Worm (Caenorhabditis elegans): ENCODE results near the gene clh-2.

clh-2 gene

DNA sequence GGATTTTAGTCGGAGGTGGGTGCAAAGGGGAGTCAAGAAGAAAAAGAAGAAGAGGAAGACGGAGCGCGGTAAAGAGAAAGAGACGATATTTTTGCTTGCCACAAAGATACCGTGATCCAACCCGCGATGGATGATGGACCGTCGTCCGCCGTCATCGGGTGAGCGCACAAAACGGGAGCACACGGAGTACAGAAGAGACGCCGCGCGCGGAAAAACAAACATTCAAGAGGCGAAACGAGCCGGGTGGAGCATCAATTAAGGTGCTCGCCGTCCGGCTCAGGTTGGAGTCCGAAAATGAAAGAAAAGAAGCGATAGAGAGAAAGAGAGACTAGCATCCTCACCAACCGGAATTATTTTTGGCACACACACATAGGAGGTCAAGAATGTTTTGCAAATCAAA lies 42.1 kb downstream of the clh-2 start:
- TF ChIP-seq elt-1 (tag; optimal IDR thresholded peaks at IDR 0.05; ENCODE audit: borderline replicate concordance, insufficient read depth), result no peak
- TF ChIP-seq flh-1 (GFP tag; optimal IDR thresholded peaks at IDR 0.05), result no peak
- TF ChIP-seq ceh-39 (tag; optimal IDR thresholded peaks at IDR 0.05), result no peak
- TF ChIP-seq mls-2 (tag; optimal IDR thresholded peaks at IDR 0.05), result peak; percentile 3
- TF ChIP-seq sptf-1 (tag; optimal IDR thresholded peaks at IDR 0.05), result peak; percentile 34
- TF ChIP-seq nhr-237 (tag; optimal IDR thresholded peaks at IDR 0.05), result no peak
- TF ChIP-seq hlh-1 (tag; optimal IDR thresholded peaks at IDR 0.05), result no peak
- peak; percentile 72 for TF ChIP-seq pha-4 (tag; optimal IDR thresholded peaks at IDR 0.05)
- TF ChIP-seq nhr-2 (tag; optimal IDR thresholded peaks at IDR 0.05), result no peak

DNA sequence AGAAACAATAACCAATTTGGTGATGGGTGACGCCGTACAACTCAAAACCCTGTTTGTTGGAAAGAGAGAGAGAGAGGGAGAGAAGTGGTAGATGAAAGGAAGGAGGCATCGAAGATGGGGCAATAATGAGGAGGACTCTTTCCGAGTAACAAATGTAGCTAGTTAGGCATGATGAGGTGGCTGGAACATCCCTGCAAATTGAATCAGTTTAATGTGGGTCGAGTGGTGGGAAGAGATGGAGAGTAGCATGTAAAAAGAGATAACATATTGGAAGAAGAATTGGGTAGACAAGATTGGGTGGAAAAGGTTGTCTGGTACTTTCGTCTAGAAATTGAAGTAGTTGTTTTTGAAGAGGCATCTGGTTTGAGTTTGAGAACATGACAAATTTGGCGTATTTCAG lies 44.5 kb downstream of the clh-2 start:
- TF ChIP-seq ceh-43 (GFP tag; optimal IDR thresholded peaks at IDR 0.05) (no peak), ces-1 (GFP tag; optimal IDR thresholded peaks at IDR 0.05) (peak; percentile 93)

DNA sequence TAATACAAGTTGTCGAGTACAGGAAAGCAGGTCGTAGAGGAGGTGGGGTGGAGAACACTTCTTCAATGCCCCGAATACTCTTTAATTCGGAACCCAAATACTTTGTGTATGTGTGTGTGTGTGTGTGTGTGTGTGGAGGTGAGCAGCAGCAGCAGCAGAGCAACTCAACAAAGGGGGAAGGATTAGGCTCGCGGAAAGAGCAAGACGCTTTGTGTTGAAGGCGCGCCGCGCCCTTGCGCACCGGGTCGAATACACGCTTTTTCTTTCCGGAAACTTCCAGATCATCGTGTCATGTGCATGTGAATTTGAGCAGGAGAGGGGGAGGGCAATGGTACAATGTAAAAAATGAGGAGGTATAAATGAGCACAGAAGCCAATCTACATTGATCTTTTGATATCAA lies 47.1 kb downstream of the clh-2 start:
- TF ChIP-seq M03D4.4 (tag; optimal IDR thresholded peaks at IDR 0.05) (no peak), lsy-2 (tag; optimal IDR thresholded peaks at IDR 0.05) (no peak), nhr-76 (tag; optimal IDR thresholded peaks at IDR 0.05) (no peak), mep-1 (tag; optimal IDR thresholded peaks at IDR 0.05) (no peak), unc-62 (GFP tag; optimal IDR thresholded peaks at IDR 0.05) (no peak), blmp-1 (tag; optimal IDR thresholded peaks at IDR 0.05) (no peak), zip-8 (tag; optimal IDR thresholded peaks at IDR 0.05) (no peak), unc-39 (tag; optimal IDR thresholded peaks at IDR 0.05) (no peak), pha-4 (tag; optimal IDR thresholded peaks at IDR 0.05) (peak; percentile 2), hlh-1 (tag; optimal IDR thresholded peaks at IDR 0.05) (no peak), mab-5 (tag; optimal IDR thresholded peaks at IDR 0.05) (no peak), sptf-1 (tag; optimal IDR thresholded peaks at IDR 0.05) (peak; percentile 29), ceh-83 (GFP tag; optimal IDR thresholded peaks at IDR 0.05) (no peak), elt-1 (tag; optimal IDR thresholded peaks at IDR 0.05; ENCODE audit: borderline replicate concordance, insufficient read depth) (no peak), ham-2 (GFP tag; optimal IDR thresholded peaks at IDR 0.05) (no peak), tbx-8 (GFP tag; optimal IDR thresholded peaks at IDR 0.05) (no peak), ztf-11 (tag; optimal IDR thresholded peaks at IDR 0.05) (no peak), mls-2 (tag; optimal IDR thresholded peaks at IDR 0.05) (peak; percentile 19), nhr-28 (tag; optimal IDR thresholded peaks at IDR 0.05) (no peak), ceh-43 (GFP tag; optimal IDR thresholded peaks at IDR 0.05) (no peak)

DNA sequence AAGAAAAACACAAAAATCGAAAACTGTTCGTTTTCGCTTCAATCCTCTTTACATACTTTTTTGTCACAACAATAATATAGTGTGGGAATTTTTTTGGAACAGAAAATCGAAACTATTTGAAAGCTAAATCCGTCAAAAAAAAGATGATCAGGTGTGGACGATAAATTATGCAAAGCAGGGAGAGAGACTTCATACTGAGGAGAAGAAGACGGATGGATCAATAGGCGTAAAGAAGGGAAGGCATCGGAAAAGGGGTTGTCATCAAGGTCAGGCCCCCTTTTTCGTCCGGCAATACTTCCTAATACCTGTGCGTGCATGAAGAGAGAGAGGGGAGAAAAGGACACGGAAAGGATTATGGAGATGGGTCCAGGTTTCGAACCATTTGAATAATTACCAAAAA lies 48.7 kb downstream of the clh-2 start:
- peak; percentile 41 for TF ChIP-seq nhr-2 (tag; optimal IDR thresholded peaks at IDR 0.05)
- no peak for TF ChIP-seq ceh-43 (GFP tag; optimal IDR thresholded peaks at IDR 0.05)

DNA sequence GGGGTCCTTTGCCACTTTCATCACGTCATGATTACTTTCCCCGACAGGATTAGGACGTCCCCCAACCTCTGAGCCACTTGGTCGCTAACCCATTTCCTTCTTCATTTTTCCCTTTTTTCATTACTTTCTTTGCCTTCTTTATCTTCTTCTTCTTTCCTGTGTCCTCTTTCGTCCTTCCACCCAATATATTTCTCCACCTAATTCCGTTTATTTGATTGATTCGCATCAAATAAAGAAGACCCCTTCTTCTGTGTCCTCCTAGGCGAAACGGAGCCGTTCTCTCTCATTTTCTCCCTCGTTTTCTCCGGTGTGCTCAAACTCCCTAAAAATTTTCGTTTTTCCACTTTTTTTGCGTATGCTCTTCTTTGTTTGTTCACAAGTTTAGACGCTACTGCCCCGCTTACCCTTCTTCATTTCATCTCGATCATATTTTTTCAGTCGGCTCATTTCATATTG lies 58.0 kb downstream of the clh-2 start, which contains the start of gene C05D12.7:
C05D12.7 (plus strand) TSS at position 406 of the 456 bp plus-strand sequence.
- TF ChIP-seq drap-1 (GFP tag; optimal IDR thresholded peaks at IDR 0.05) (no peak), ces-1 (GFP tag; optimal IDR thresholded peaks at IDR 0.05) (peak; percentile 78), lin-32 (GFP tag; optimal IDR thresholded peaks at IDR 0.05) (no peak), cnd-1 (tag; optimal IDR thresholded peaks at IDR 0.05) (no peak), lsy-2 (tag; optimal IDR thresholded peaks at IDR 0.05) (no peak), ceh-43 (GFP tag; optimal IDR thresholded peaks at IDR 0.05) (no peak)

DNA sequence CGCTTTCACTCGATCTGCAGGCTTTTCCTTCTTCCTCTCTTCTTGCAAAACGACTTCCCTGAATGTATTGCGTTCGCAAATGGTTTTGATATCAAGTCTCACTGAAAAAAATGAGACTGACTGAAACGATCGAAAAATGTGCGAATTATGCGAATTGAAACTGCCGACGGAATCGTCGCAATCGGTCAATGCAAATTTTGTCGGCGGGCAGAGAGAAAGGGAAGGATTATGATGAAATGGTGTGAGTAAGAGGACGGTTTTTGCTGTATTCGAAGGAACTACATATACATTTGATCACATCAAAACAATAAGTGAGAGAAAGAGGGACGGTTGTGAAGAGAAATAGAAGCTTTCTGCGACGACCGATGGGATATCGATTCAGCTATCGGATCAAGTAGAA lies 64.0 kb downstream of the clh-2 start, which contains the start of gene C05D12.1:
C05D12.1 (minus strand) TSS at position 101 of the 400 bp plus-strand sequence.
- no peak for TF ChIP-seq mab-5 (tag; optimal IDR thresholded peaks at IDR 0.05)
- no peak for TF ChIP-seq elt-1 (tag; optimal IDR thresholded peaks at IDR 0.05; ENCODE audit: borderline replicate concordance, insufficient read depth)
- TF ChIP-seq sptf-1 (tag; optimal IDR thresholded peaks at IDR 0.05), result no peak
- no peak for TF ChIP-seq ztf-11 (tag; optimal IDR thresholded peaks at IDR 0.05)
- TF ChIP-seq tbx-8 (GFP tag; optimal IDR thresholded peaks at IDR 0.05), result no peak
- TF ChIP-seq mls-2 (tag; optimal IDR thresholded peaks at IDR 0.05), result no peak
- TF ChIP-seq sem-2 (GFP tag; optimal IDR thresholded peaks at IDR 0.05), result no peak
- TF ChIP-seq snpc-4 (tag; optimal IDR thresholded peaks at IDR 0.05), result no peak
- TF ChIP-seq nhr-12 (tag; optimal IDR thresholded peaks at IDR 0.05), result no peak
- no peak for TF ChIP-seq mep-1 (tag; optimal IDR thresholded peaks at IDR 0.05)
- TF ChIP-seq flh-1 (GFP tag; optimal IDR thresholded peaks at IDR 0.05), result no peak
- TF ChIP-seq nhr-28 (tag; optimal IDR thresholded peaks at IDR 0.05), result no peak
- no peak for TF ChIP-seq drap-1 (GFP tag; optimal IDR thresholded peaks at IDR 0.05)
- no peak for TF ChIP-seq hlh-1 (tag; optimal IDR thresholded peaks at IDR 0.05)
- no peak for TF ChIP-seq nhr-2 (tag; optimal IDR thresholded peaks at IDR 0.05)

Data from whole organism, mixed stage, embryonic.